Worm (Caenorhabditis elegans): ENCODE data around the gene M151.7.

The M151.7 gene

ce11 chrII:3626872-3627271, 4.8 kb downstream of the M151.7 start, which contains the start of gene M151.3:
Gene M151.3 (plus strand): TSS chrII:3627172.
- TF ChIP-seq snpc-4 (tag; optimal IDR thresholded peaks at IDR 0.05) (no peak), ztf-1 (GFP tag; conservative IDR thresholded peaks at IDR 0.05) (no peak)

- no peak for TF ChIP-seq unc-39 (tag; optimal IDR thresholded peaks at IDR 0.05)
- no peak for TF ChIP-seq egl-27 (tag; optimal IDR thresholded peaks at IDR 0.05)
- TF ChIP-seq nhr-77 (tag; optimal IDR thresholded peaks at IDR 0.05), result no peak
- no peak for TF ChIP-seq lsy-2 (tag; optimal IDR thresholded peaks at IDR 0.05)
- no peak for TF ChIP-seq Y55F3AM.14 (GFP tag; optimal IDR thresholded peaks at IDR 0.05)
- TF ChIP-seq elt-1 (tag; optimal IDR thresholded peaks at IDR 0.05), result no peak
- no peak for TF ChIP-seq aly-2 (tag; optimal IDR thresholded peaks at IDR 0.05)
- no peak for TF ChIP-seq ztf-4 (tag; optimal IDR thresholded peaks at IDR 0.05)
- no peak for TF ChIP-seq R02D3.7 (tag; optimal IDR thresholded peaks at IDR 0.05)
- no peak for TF ChIP-seq elt-3 (tag; optimal IDR thresholded peaks at IDR 0.05)
- no peak for TF ChIP-seq lin-11 (tag; optimal IDR thresholded peaks at IDR 0.05)
- no peak for TF ChIP-seq C34F6.9 (tag; optimal IDR thresholded peaks at IDR 0.05)
- TF ChIP-seq nhr-12 (tag; optimal IDR thresholded peaks at IDR 0.05), result no peak
These were observed 8.7 kb downstream of the M151.7 start, which contains the start of gene M151.2 for ce11 chrII:3630810-3631209. Gene M151.2 (plus strand): TSS chrII:3631110.

ce11 chrII:3634765-3635164, 12.7 kb downstream of the M151.7 start:
- no peak for TF ChIP-seq zag-1 (tag; optimal IDR thresholded peaks at IDR 0.05)
- TF ChIP-seq ztf-11 (tag; optimal IDR thresholded peaks at IDR 0.05), result no peak
- no peak for TF ChIP-seq unc-39 (tag; optimal IDR thresholded peaks at IDR 0.05)
- TF ChIP-seq elt-1 (tag; optimal IDR thresholded peaks at IDR 0.05), result no peak
- TF ChIP-seq blmp-1 (tag; optimal IDR thresholded peaks at IDR 0.05; ENCODE audit: insufficient read depth), result no peak
- TF ChIP-seq nhr-6 (tag; optimal IDR thresholded peaks at IDR 0.05), result no peak
- TF ChIP-seq peb-1 (tag; optimal IDR thresholded peaks at IDR 0.05), result no peak
- TF ChIP-seq lin-13 (GFP tag; optimal IDR thresholded peaks at IDR 0.05), result no peak

- TF ChIP-seq mab-5 (tag; optimal IDR thresholded peaks at IDR 0.05) (no peak), ama-1 (optimal IDR thresholded peaks at IDR 0.05) (no peak)
These were observed 17.1 kb downstream of the M151.7 start, which contains the start of gene fbxb-31 for ce11 chrII:3639238-3639637. Gene fbxb-31 (minus strand): TSS chrII:3639338.

ce11 chrII:3640197-3640596, 18.1 kb downstream of the M151.7 start, which contains the start of gene M151.10:
Gene M151.10 (minus strand): TSS chrII:3640297.
- TF ChIP-seq aly-2 (tag; optimal IDR thresholded peaks at IDR 0.05) (no peak), egl-27 (tag; optimal IDR thresholded peaks at IDR 0.05) (no peak), Y55F3AM.14 (GFP tag; optimal IDR thresholded peaks at IDR 0.05) (no peak), crh-2 (tag; optimal IDR thresholded peaks at IDR 0.05) (no peak), fos-1 (tag; optimal IDR thresholded peaks at IDR 0.05) (no peak), nhr-25 (tag; optimal IDR thresholded peaks at IDR 0.05) (no peak), nhr-11 (tag; optimal IDR thresholded peaks at IDR 0.05) (no peak), ztf-4 (tag; optimal IDR thresholded peaks at IDR 0.05) (no peak), sma-3 (GFP tag; optimal IDR thresholded peaks at IDR 0.05) (no peak)

- TF ChIP-seq mdl-1 (tag; optimal IDR thresholded peaks at IDR 0.05) (no peak), snpc-4 (tag; optimal IDR thresholded peaks at IDR 0.05) (no peak), unc-55 (GFP tag; optimal IDR thresholded peaks at IDR 0.05) (no peak), nhr-237 (tag; optimal IDR thresholded peaks at IDR 0.05) (no peak)
These were observed 19.1 kb downstream of the M151.7 start, which contains the start of gene M151.1 for ce11 chrII:3641197-3641596. Gene M151.1 (plus strand): TSS chrII:3641497.

- TF ChIP-seq egl-27 (tag; optimal IDR thresholded peaks at IDR 0.05) (no peak), ama-1 (optimal IDR thresholded peaks at IDR 0.05) (no peak)
These were observed 25.0 kb downstream of the M151.7 start, which contains the start of gene fbxb-33 for ce11 chrII:3647111-3647510. Gene fbxb-33 (plus strand): TSS chrII:3647411.

All from whole organism, L2 larva.